Worm (Caenorhabditis elegans) whole organism, young adult: ENCODE data around the gene srbc-40.

Source experiments
- B0035.1 ChIP-seq: sonication (generic microtip); optimal IDR thresholded peaks from 2 replicates; lab custom pipeline; 2016; ENCODE audit warnings: missing genetic modification characterization, mild to moderate bottlenecking, missing compliant biosample characterization, missing genotype, missing genetic modification reagents
- B0336.3 ChIP-seq: fragments of 200-800 bp; sonication (Bioruptor generic); IDR thresholded peaks from 2 replicates; pipeline ENCODE4 v1.3.6; 2022; ENCODE audit warnings: missing genetic modification characterization, missing compliant biosample characterization
- C06A6.2 ChIP-seq: fragments of 200-800 bp; sonication (Bioruptor generic); conservative IDR thresholded peaks from 2 replicates; pipeline ENCODE4 v1.3.6; 2022; ENCODE audit warnings: missing genetic modification characterization, missing compliant biosample characterization
- F23B12.7 ChIP-seq: sonication (generic microtip); optimal IDR thresholded peaks from 2 replicates; lab custom pipeline; 2017; ENCODE audit warnings: missing genetic modification characterization, mild to moderate bottlenecking, missing compliant biosample characterization, antibody characterized with exemption, moderate library complexity; ENCODE audit not compliant: insufficient read depth
- F37B4.10 ChIP-seq: fragments of 200-800 bp; sonication (Bioruptor generic); IDR thresholded peaks from 2 replicates; pipeline ENCODE4 v1.3.6; 2022; ENCODE audit warnings: missing genetic modification characterization, missing compliant biosample characterization
- F39B2.1 ChIP-seq: fragments of 200-800 bp; sonication (Bioruptor generic); IDR thresholded peaks from 2 replicates; pipeline ENCODE4 v1.3.6; 2022; ENCODE audit warnings: missing genetic modification reagents, missing genetic modification characterization, missing compliant biosample characterization
- F49E8.2 ChIP-seq: sonication (generic microtip); optimal IDR thresholded peaks from 3 replicates; lab custom pipeline; 2017; ENCODE audit warnings: missing genetic modification characterization, mild to moderate bottlenecking, missing compliant biosample characterization, antibody characterized with exemption, moderate library complexity; ENCODE audit not compliant: insufficient read depth
- F52B5.7 ChIP-seq: sonication (generic microtip); optimal IDR thresholded peaks from 2 replicates; lab custom pipeline; 2016; ENCODE audit warnings: mild to moderate bottlenecking, missing genetic modification characterization, missing compliant biosample characterization
- K11D2.4 ChIP-seq: fragments of 200-800 bp; sonication (Bioruptor generic); IDR thresholded peaks from 2 replicates; pipeline ENCODE4 v1.3.6; 2022; ENCODE audit warnings: missing genetic modification reagents, missing genetic modification characterization, missing compliant biosample characterization
- T26A5.8 ChIP-seq: sonication (generic microtip); optimal IDR thresholded peaks from 2 replicates; lab custom pipeline; 2016; ENCODE audit warnings: missing genetic modification characterization, missing compliant biosample characterization
- Y53F4B.3 ChIP-seq: fragments of 200-800 bp; sonication (Bioruptor generic); IDR thresholded peaks from 2 replicates; pipeline ENCODE4 v1.3.6; 2022; ENCODE audit warnings: missing genetic modification reagents, missing genetic modification characterization, missing compliant biosample characterization
- Y56A3A.18 ChIP-seq: fragments of 200-800 bp; sonication (Bioruptor generic); IDR thresholded peaks from 2 replicates; pipeline ENCODE4 v1.3.6; 2022; ENCODE audit warnings: missing genetic modification reagents, missing genetic modification characterization, missing compliant biosample characterization
- Y95B8A.8 ChIP-seq: fragments of 200-800 bp; sonication (Bioruptor generic); IDR thresholded peaks from 2 replicates; pipeline ENCODE4 v1.3.6; 2022; ENCODE audit warnings: missing genetic modification reagents, missing genetic modification characterization, missing compliant biosample characterization
- ama-1 ChIP-seq, 3 experiments: fragments of 150-350 bp in 1 of 3; sonication (generic microtip) in 2 of 3; optimal IDR thresholded peaks; 2 replicates each; lab custom pipeline; 2014 to 2018; ENCODE audit warnings: missing biosample characterization in 2 of 3, missing genetic modification characterization in 2 of 3, missing genetic modification reagents in 2 of 3
- ccch-3 ChIP-seq: fragments of 200-800 bp; sonication (Bioruptor generic); optimal IDR thresholded peaks from 2 replicates; lab custom pipeline; 2018; ENCODE audit warnings: mild to moderate bottlenecking, missing genetic modification characterization, missing compliant biosample characterization
- ceh-27 ChIP-seq: fragments of 200-800 bp; sonication (Bioruptor generic); optimal IDR thresholded peaks from 2 replicates; lab custom pipeline; 2018; ENCODE audit warnings: mild to moderate bottlenecking, missing genetic modification characterization, moderate library complexity, missing compliant biosample characterization
- ceh-40 ChIP-seq: fragments of 200-800 bp; sonication (Bioruptor generic); IDR thresholded peaks from 2 replicates; pipeline ENCODE4 v1.3.6; 2022; ENCODE audit warnings: missing genetic modification characterization, missing compliant biosample characterization
- chd-7 ChIP-seq: sonication (generic microtip); optimal IDR thresholded peaks from 2 replicates; lab custom pipeline; 2016; ENCODE audit warnings: mild to moderate bottlenecking, missing genetic modification characterization, moderate library complexity, missing compliant biosample characterization
- egrh-3 ChIP-seq: fragments of 200-800 bp; sonication (Bioruptor generic); IDR thresholded peaks from 2 replicates; pipeline ENCODE4 v1.3.6; 2022; ENCODE audit warnings: missing genetic modification reagents, missing genetic modification characterization, missing compliant biosample characterization
- hmg-1.2 ChIP-seq: fragments of 200-800 bp; sonication (Bioruptor generic); IDR thresholded peaks from 2 replicates; pipeline ENCODE4 v1.3.6; 2022; ENCODE audit warnings: missing genetic modification reagents, missing genetic modification characterization, missing compliant biosample characterization
- hmg-20 ChIP-seq: fragments of 200-800 bp; sonication (Bioruptor generic); IDR thresholded peaks from 2 replicates; pipeline ENCODE4 v1.3.6; 2022; ENCODE audit warnings: missing genetic modification reagents, missing genetic modification characterization, missing compliant biosample characterization
- hsf-1 ChIP-seq: fragments of 200-800 bp; sonication (Bioruptor generic); IDR thresholded peaks from 2 replicates; pipeline ENCODE4 v1.3.6; 2022; ENCODE audit warnings: missing genetic modification reagents, missing genetic modification characterization, missing compliant biosample characterization
- lin-26 ChIP-seq: fragments of 200-800 bp; sonication (Bioruptor generic); IDR thresholded peaks from 2 replicates; pipeline ENCODE4 v1.3.6; 2022; ENCODE audit warnings: missing genetic modification reagents, missing genetic modification characterization, missing compliant biosample characterization
- lin-35 ChIP-seq, 3 experiments: fragments of 150-350 bp in 2 of 3; sonication (generic microtip) in 1 of 3; optimal IDR thresholded peaks; 2 replicates each; lab custom pipeline; 2014 to 2018; ENCODE audit warnings: missing biosample characterization in 3 of 3, missing genetic modification characterization in 3 of 3, missing genetic modification reagents in 3 of 3
- lin-40 ChIP-seq: sonication (generic microtip); optimal IDR thresholded peaks from 2 replicates; lab custom pipeline; 2016; ENCODE audit warnings: missing genetic modification characterization, mild to moderate bottlenecking, missing compliant biosample characterization, missing genotype, missing genetic modification reagents
- lin-54 ChIP-seq: fragments of 200-800 bp; sonication (Bioruptor generic); optimal IDR thresholded peaks from 2 replicates; lab custom pipeline; 2018; ENCODE audit warnings: mild to moderate bottlenecking, missing genetic modification characterization, missing compliant biosample characterization
- lsy-27 ChIP-seq: sonication (generic microtip); optimal IDR thresholded peaks from 2 replicates; lab custom pipeline; 2017; ENCODE audit warnings: missing genetic modification characterization, mild to moderate bottlenecking, missing compliant biosample characterization, antibody characterized with exemption, missing genotype, borderline replicate concordance; ENCODE audit not compliant: insufficient read depth
- madf-3 ChIP-seq: fragments of 200-800 bp; sonication (Bioruptor generic); IDR thresholded peaks from 2 replicates; pipeline ENCODE4 v1.3.6; 2022; ENCODE audit warnings: missing genetic modification reagents, missing genetic modification characterization, missing compliant biosample characterization
- madf-8 ChIP-seq: fragments of 200-800 bp; sonication (Bioruptor generic); conservative IDR thresholded peaks from 2 replicates; pipeline ENCODE4 v1.3.6; 2022; ENCODE audit warnings: missing genetic modification reagents, missing genetic modification characterization, missing compliant biosample characterization
- mcd-1 ChIP-seq: fragments of 200-800 bp; sonication (Bioruptor generic); IDR thresholded peaks from 2 replicates; pipeline ENCODE4 v1.3.6; 2022; ENCODE audit warnings: missing genetic modification reagents, missing genetic modification characterization, missing compliant biosample characterization
- mel-28 ChIP-seq: sonication (generic microtip); optimal IDR thresholded peaks from 2 replicates; lab custom pipeline; 2016; ENCODE audit warnings: borderline replicate concordance, mild to moderate bottlenecking, missing genetic modification characterization, missing compliant biosample characterization
- nfyb-1 ChIP-seq: fragments of 200-800 bp; sonication (Bioruptor generic); IDR thresholded peaks from 2 replicates; pipeline ENCODE4 v1.3.6; 2022; ENCODE audit warnings: missing genetic modification reagents, missing genetic modification characterization, missing compliant biosample characterization
- nhr-27 ChIP-seq: fragments of 200-800 bp; sonication (Bioruptor generic); optimal IDR thresholded peaks from 2 replicates; lab custom pipeline; 2018; ENCODE audit warnings: mild to moderate bottlenecking, missing genetic modification characterization, moderate library complexity, missing compliant biosample characterization
- nhr-80 ChIP-seq: sonication (generic microtip); optimal IDR thresholded peaks from 2 replicates; lab custom pipeline; 2016; ENCODE audit warnings: missing genetic modification characterization, missing compliant biosample characterization
- nhr-90 ChIP-seq: sonication (generic microtip); optimal IDR thresholded peaks from 2 replicates; lab custom pipeline; 2016; ENCODE audit warnings: missing genotype, mild to moderate bottlenecking, missing genetic modification characterization, missing compliant biosample characterization
- rec-8 ChIP-seq, 2 experiments: sonication (generic microtip); optimal IDR thresholded peaks; 2 replicates each; lab custom pipeline; 2016; ENCODE audit warnings: mild to moderate bottlenecking in 2 of 2, missing genetic modification characterization in 2 of 2, missing genetic modification reagents in 2 of 2, missing genotype in 2 of 2, missing biosample characterization in 1 of 2, missing compliant biosample characterization in 1 of 2, moderate library complexity in 1 of 2
- repo-1 ChIP-seq: sonication (generic microtip); optimal IDR thresholded peaks from 2 replicates; lab custom pipeline; 2017; ENCODE audit warnings: mild to moderate bottlenecking, missing genetic modification characterization, missing compliant biosample characterization
- snpc-3.4 ChIP-seq: sonication (generic microtip); optimal IDR thresholded peaks from 2 replicates; lab custom pipeline; 2017; ENCODE audit warnings: missing genetic modification characterization, mild to moderate bottlenecking, missing compliant biosample characterization, antibody characterized with exemption, moderate library complexity, missing genotype, missing genetic modification reagents
- somi-1 ChIP-seq: fragments of 200-800 bp; sonication (Bioruptor generic); optimal IDR thresholded peaks from 2 replicates; lab custom pipeline; 2018; ENCODE audit warnings: mild to moderate bottlenecking, missing genetic modification characterization, missing compliant biosample characterization
- tbp1 ChIP-seq: fragments of 200-800 bp; sonication (Bioruptor generic); optimal IDR thresholded peaks from 2 replicates; lab custom pipeline; 2018; ENCODE audit warnings: mild to moderate bottlenecking, missing genetic modification characterization, missing compliant biosample characterization
- unc-130 ChIP-seq: sonication (generic microtip); optimal IDR thresholded peaks from 2 replicates; lab custom pipeline; 2016; ENCODE audit warnings: missing genetic modification reagents, missing genetic modification characterization, missing compliant biosample characterization
- zfh-2 ChIP-seq: fragments of 200-800 bp; sonication (Bioruptor generic); conservative IDR thresholded peaks from 2 replicates; pipeline ENCODE4 v1.3.6; 2022; ENCODE audit warnings: missing genetic modification reagents, missing genetic modification characterization, missing compliant biosample characterization
- zim-3 ChIP-seq: sonication (generic microtip); optimal IDR thresholded peaks from 2 replicates; lab custom pipeline; 2017; ENCODE audit warnings: mild to moderate bottlenecking, missing genetic modification characterization, moderate library complexity, missing compliant biosample characterization
- ztf-28 ChIP-seq: fragments of 200-800 bp; sonication (Bioruptor generic); IDR thresholded peaks from 2 replicates; pipeline ENCODE4 v1.3.6; 2022; ENCODE audit warnings: missing genetic modification reagents, missing genetic modification characterization, missing compliant biosample characterization

srbc-40 gene

ce11 chrV:724470-724890 is 4.8 kb upstream of the srbc-40 start:
- TF ChIP-seq lin-26 (GFP tag; lab: Robert Waterston, UW), result peak; percentile 60
- TF ChIP-seq ztf-28 (GFP tag; lab: Robert Waterston, UW), result peak; percentile 48; the same call in 1 of the 2 replicates
- no peak for TF ChIP-seq mcd-1 (GFP tag; lab: Robert Waterston, UW)
- peak; percentile 62; the same call in 1 of the 2 replicates for TF ChIP-seq egrh-3 (GFP tag; lab: Robert Waterston, UW)
- TF ChIP-seq Y53F4B.3 (GFP tag; lab: Robert Waterston, UW), result 0 out of 2 replicates have a peak, but pooled peaks have one; percentile 6
- peak; percentile 22 for TF ChIP-seq snpc-3.4 (tag; lab: Kevin White, UChicago)
- peak; percentile 28 for TF ChIP-seq ccch-3
- TF ChIP-seq nhr-90 (tag; lab: Kevin White, UChicago), result peak; percentile 18
- TF ChIP-seq B0035.1 (tag; lab: Kevin White, UChicago), result no peak
- peak; percentile 75 for TF ChIP-seq zfh-2 (GFP tag; lab: Robert Waterston, UW)
- TF ChIP-seq zim-3 (tag; lab: Kevin White, UChicago), result peak; percentile 54
- peak in 1 of 3 experiments; percentile 43 for TF ChIP-seq lin-35 (GFP tag; optimal IDR thresholded peaks at IDR 0.05; lab: Kevin White, UChicago)
- TF ChIP-seq repo-1 (tag; lab: Kevin White, UChicago), result peak; percentile 61
- TF ChIP-seq K11D2.4 (GFP tag; lab: Robert Waterston, UW), result no peak
- peak; percentile 6 for TF ChIP-seq B0336.3
- no peak for TF ChIP-seq F37B4.10 (GFP tag; lab: Robert Waterston, UW)

ce11 chrV:723895-724352 is 4.3 kb upstream of the srbc-40 start, which contains the start of gene fbxb-72:
TSS of gene fbxb-72 (minus strand) at chrV:723952.
- TF ChIP-seq ama-1 (optimal IDR thresholded peaks at IDR 0.05; lab: Kevin White, UChicago) (peak; percentile 96), ama-1 (GFP tag; optimal IDR thresholded peaks at IDR 0.05; lab: Kevin White, UChicago) (no peak), lin-40 (tag; lab: Kevin White, UChicago) (peak; percentile 75), F39B2.1 (no peak), rec-8 (tag; optimal IDR thresholded peaks at IDR 0.05; lab: Kevin White, UChicago) (no peak), chd-7 (tag; lab: Kevin White, UChicago) (peak; percentile 77), ceh-40 (GFP tag; lab: Robert Waterston, UW) (no peak), tbp1 (GFP tag; lab: Kevin White, UChicago) (peak; percentile 51), nfyb-1 (GFP tag; lab: Robert Waterston, UW) (peak; percentile 88), hmg-1.2 (peak; percentile 50), nhr-27 (tag; lab: Kevin White, UChicago) (peak; percentile 5), lsy-27 (tag; lab: Kevin White, UChicago) (no peak), T26A5.8 (no peak), mel-28 (tag; lab: Kevin White, UChicago) (no peak), somi-1 (GFP tag; lab: Kevin White, UChicago) (peak; percentile 73), lin-54 (no peak), repo-1 (tag; lab: Kevin White, UChicago) (peak; percentile 90), F52B5.7 (tag; lab: Kevin White, UChicago) (peak; percentile 84), F23B12.7 (peak; percentile 88), hmg-20 (GFP tag; lab: Robert Waterston, UW) (0 out of 2 replicates have a peak, but pooled peaks have one; percentile 3), unc-130 (GFP tag; lab: Kevin White, UChicago) (no peak), lin-26 (GFP tag; lab: Robert Waterston, UW) (peak; percentile 32; the same call in 1 of the 2 replicates), F49E8.2 (tag; lab: Kevin White, UChicago) (no peak), Y95B8A.8 (GFP tag; lab: Robert Waterston, UW) (peak; percentile 81; the same call in 1 of the 2 replicates), Y53F4B.3 (GFP tag; lab: Robert Waterston, UW) (no peak), lin-35 (GFP tag; optimal IDR thresholded peaks at IDR 0.05; lab: Kevin White, UChicago) (peak in 1 of 3 experiments; percentile 77), madf-3 (GFP tag; lab: Robert Waterston, UW) (0 out of 2 replicates have a peak, but pooled peaks have one; percentile 9), Y56A3A.18 (peak; percentile 81; the same call in 1 of the 2 replicates), nhr-80 (peak; percentile 39), madf-8 (GFP tag; lab: Robert Waterston, UW) (no peak), C06A6.2 (GFP tag; lab: Robert Waterston, UW) (peak; percentile 71; the same call in 1 of the 2 replicates), hsf-1 (peak; percentile 23; the same call in 1 of the 2 replicates), ceh-27 (GFP tag; lab: Kevin White, UChicago) (peak; percentile 22)
